Worm (Caenorhabditis elegans) whole organism, early embryonic: ENCODE measurements around the gene ect-2.

ENCODE experiments used
- B0310.2 ChIP-seq: sonication (generic microtip); optimal IDR thresholded peaks from 2 replicates; lab custom pipeline; 2016; ENCODE audit warnings: mild to moderate bottlenecking, missing genetic modification characterization, missing compliant biosample characterization
- F13C5.2 ChIP-seq: sonication (generic microtip); optimal IDR thresholded peaks from 2 replicates; lab custom pipeline; 2017; ENCODE audit warnings: mild to moderate bottlenecking, missing genetic modification characterization, inconsistent platforms, missing compliant biosample characterization
- ama-1 ChIP-seq: fragments of 150-350 bp; optimal IDR thresholded peaks from 2 replicates; lab custom pipeline; 2014
- ceh-13 ChIP-seq: fragments of 200-800 bp; sonication (Bioruptor generic); optimal IDR thresholded peaks from 2 replicates; lab custom pipeline; 2018; ENCODE audit warnings: mild to moderate bottlenecking, missing genetic modification characterization, missing compliant biosample characterization
- hmbx-1 ChIP-seq: sonication (generic microtip); optimal IDR thresholded peaks from 2 replicates; lab custom pipeline; 2016; ENCODE audit warnings: mild to moderate bottlenecking, missing genetic modification characterization, missing compliant biosample characterization
- hmg-4 ChIP-seq: fragments of 200-800 bp; sonication (Bioruptor generic); optimal IDR thresholded peaks from 2 replicates; lab custom pipeline; 2018; ENCODE audit warnings: mild to moderate bottlenecking, missing genetic modification characterization, missing compliant biosample characterization
- scrt-1 ChIP-seq: fragments of 200-800 bp; sonication (Bioruptor generic); IDR thresholded peaks from 2 replicates; pipeline ENCODE4 v1.3.6; 2022; ENCODE audit warnings: missing genetic modification characterization, missing compliant biosample characterization
- sea-1 ChIP-seq: fragments of 200-800 bp; sonication (Bioruptor generic); conservative IDR thresholded peaks from 2 replicates; pipeline ENCODE4 v1.3.6; 2022; ENCODE audit warnings: missing genetic modification characterization, missing compliant biosample characterization
- tbx-11 ChIP-seq: fragments of 200-800 bp; sonication (Bioruptor generic); IDR thresholded peaks from 2 replicates; pipeline ENCODE4 v1.3.6; 2022; ENCODE audit warnings: missing genetic modification characterization, missing compliant biosample characterization
- tra-4 ChIP-seq: sonication (generic microtip); optimal IDR thresholded peaks from 2 replicates; lab custom pipeline; 2017; ENCODE audit warnings: missing genetic modification characterization, missing compliant biosample characterization

- TF ChIP-seq ceh-13, result no peak
- no peak for TF ChIP-seq F13C5.2 (tag; lab: Kevin White, UChicago)
- TF ChIP-seq sea-1 (GFP tag; lab: Robert Waterston, UW), result no peak
- TF ChIP-seq hmg-4 (GFP tag; lab: Kevin White, UChicago), result no peak
- TF ChIP-seq B0310.2 (tag; lab: Kevin White, UChicago), result no peak
- TF ChIP-seq tra-4 (tag; lab: Kevin White, UChicago), result no peak
- TF ChIP-seq ama-1, result no peak
- no peak for TF ChIP-seq hmbx-1 (tag; lab: Kevin White, UChicago)
- no peak for TF ChIP-seq scrt-1 (GFP tag; lab: Robert Waterston, UW)
- no peak for TF ChIP-seq tbx-11
Observed at ce11 chrII:10820679-10821078, 36.9 kb upstream of the ect-2 start, which contains the start of gene ech-4.
